Worm (Caenorhabditis elegans): ENCODE results near the gene atg-4.2.

ce11 chrIV:11635437-11636408, 32.1 kb upstream of the atg-4.2 start, which contains the start of gene mars-1:
- peak; percentile 60 for TF ChIP-seq lsy-2 (tag; optimal IDR thresholded peaks at IDR 0.05)
- TF ChIP-seq blmp-1 (tag; optimal IDR thresholded peaks at IDR 0.05), result no peak
- TF ChIP-seq snpc-4 (tag; optimal IDR thresholded peaks at IDR 0.05), result no peak
- no peak for TF ChIP-seq elt-1 (tag; optimal IDR thresholded peaks at IDR 0.05; ENCODE audit: borderline replicate concordance, insufficient read depth)
- peak; percentile 20 for TF ChIP-seq pha-4 (tag; optimal IDR thresholded peaks at IDR 0.05)
- TF ChIP-seq nhr-76 (tag; optimal IDR thresholded peaks at IDR 0.05), result no peak
- TF ChIP-seq mls-2 (tag; optimal IDR thresholded peaks at IDR 0.05), result no peak
- no peak for TF ChIP-seq drap-1 (GFP tag; optimal IDR thresholded peaks at IDR 0.05)
- peak; percentile 88 for TF ChIP-seq nhr-237 (tag; optimal IDR thresholded peaks at IDR 0.05)
- TF ChIP-seq mab-5 (tag; optimal IDR thresholded peaks at IDR 0.05), result no peak

Data from whole organism, mixed stage, embryonic.